Fruit fly (Drosophila melanogaster) whole organism, embryonic: Measurements from ENCODE around the gene IFT54.

Experiments
- Abd-B ChIP-seq: fragments of 200-800 bp; sonication (Bioruptor generic); optimal IDR thresholded peaks from 2 replicates; lab custom pipeline; 2018; ENCODE audit warnings: missing biosample characterization, mild to moderate bottlenecking, missing genetic modification characterization, moderate library complexity
- Aef1 ChIP-seq: fragments of 200-800 bp; sonication (Bioruptor generic); IDR thresholded peaks from 3 replicates; pipeline ENCODE4 v1.3.6; 2022; ENCODE audit warnings: missing biosample characterization, missing genetic modification characterization
- CG1024 ChIP-seq: fragments of 200-800 bp; sonication (Bioruptor generic); IDR thresholded peaks from 2 replicates; pipeline ENCODE4 v1.3.6; 2022; ENCODE audit warnings: missing biosample characterization, missing genetic modification characterization
- CG10366 ChIP-seq: fragments of 200-800 bp; sonication (Bioruptor generic); IDR thresholded peaks from 2 replicates; pipeline ENCODE4 v1.3.6; 2022; ENCODE audit warnings: missing biosample characterization, missing genetic modification characterization
- CG10543 ChIP-seq: fragments of 200-800 bp; sonication (Bioruptor generic); optimal IDR thresholded peaks from 3 replicates; lab custom pipeline; 2017; ENCODE audit warnings: missing biosample characterization, mild to moderate bottlenecking, missing genetic modification characterization, moderate library complexity
- CG11398 ChIP-seq: fragments of 200-800 bp; sonication (Bioruptor generic); optimal IDR thresholded peaks from 2 replicates; lab custom pipeline; 2016; ENCODE audit warnings: missing biosample characterization, missing genetic modification characterization
- CG12071 ChIP-seq: fragments of 200-800 bp; sonication (Bioruptor generic); optimal IDR thresholded peaks from 3 replicates; lab custom pipeline; 2018; ENCODE audit warnings: missing biosample characterization, mild to moderate bottlenecking, missing genetic modification characterization
- CG12769 ChIP-seq: fragments of 200-800 bp; sonication (Bioruptor generic); optimal IDR thresholded peaks from 2 replicates; lab custom pipeline; 2019; ENCODE audit warnings: missing biosample characterization, mild to moderate bottlenecking, missing genetic modification characterization, moderate library complexity
- CG13296 ChIP-seq: fragments of 200-800 bp; sonication (Bioruptor generic); optimal IDR thresholded peaks from 3 replicates; lab custom pipeline; 2018; ENCODE audit warnings: missing biosample characterization, mild to moderate bottlenecking, missing genetic modification characterization
- CG14441 ChIP-seq: fragments of 200-800 bp; sonication (Bioruptor generic); IDR thresholded peaks from 2 replicates; pipeline ENCODE4 v1.3.6; 2022; ENCODE audit warnings: missing biosample characterization, missing genetic modification characterization
- CG15696 ChIP-seq: fragments of 200-800 bp; sonication (Bioruptor generic); optimal IDR thresholded peaks from 2 replicates; lab custom pipeline; 2019; ENCODE audit warnings: missing biosample characterization, mild to moderate bottlenecking, missing genetic modification characterization, moderate library complexity
- CG16779 ChIP-seq: fragments of 200-800 bp; sonication (Bioruptor generic); IDR thresholded peaks from 2 replicates; pipeline ENCODE4 v1.3.6; 2022; ENCODE audit warnings: missing biosample characterization, missing genetic modification characterization
- CG16815 ChIP-seq: fragments of 200-800 bp; sonication (Bioruptor generic); optimal IDR thresholded peaks from 3 replicates; lab custom pipeline; 2017; ENCODE audit warnings: missing biosample characterization, mild to moderate bottlenecking, missing genetic modification characterization
- CG1792 ChIP-seq: fragments of 200-800 bp; sonication (Bioruptor generic); optimal IDR thresholded peaks from 2 replicates; lab custom pipeline; 2016; ENCODE audit warnings: missing biosample characterization, missing genetic modification characterization
- CG2116 ChIP-seq: fragments of 200-800 bp; sonication (Bioruptor generic); optimal IDR thresholded peaks from 3 replicates; lab custom pipeline; 2018; ENCODE audit warnings: missing biosample characterization, mild to moderate bottlenecking, missing genetic modification characterization
- CG2202 ChIP-seq: fragments of 200-800 bp; sonication (Bioruptor generic); optimal IDR thresholded peaks from 2 replicates; lab custom pipeline; 2018; ENCODE audit warnings: missing biosample characterization, mild to moderate bottlenecking, missing genetic modification characterization
- CG2889 ChIP-seq: fragments of 200-800 bp; sonication (Bioruptor generic); IDR thresholded peaks from 3 replicates; pipeline ENCODE4 v1.3.6; 2022; ENCODE audit warnings: missing biosample characterization, missing genetic modification characterization
- CG31441 ChIP-seq: fragments of 200-800 bp; sonication (Bioruptor generic); IDR thresholded peaks from 2 replicates; pipeline ENCODE4 v1.3.6; 2022; ENCODE audit warnings: missing biosample characterization, missing genetic modification characterization
- CG6813 ChIP-seq: fragments of 200-800 bp; sonication (Bioruptor generic); optimal IDR thresholded peaks from 2 replicates; lab custom pipeline; 2017; ENCODE audit warnings: missing biosample characterization, missing genetic modification characterization, mild to moderate bottlenecking, moderate library complexity, missing genetic modification reagents
- CG6854 ChIP-seq: fragments of 200-800 bp; sonication (Bioruptor generic); optimal IDR thresholded peaks from 3 replicates; lab custom pipeline; 2017; ENCODE audit warnings: missing biosample characterization, mild to moderate bottlenecking, missing genetic modification characterization
- CG8359 ChIP-seq: fragments of 200-800 bp; sonication (Bioruptor generic); optimal IDR thresholded peaks from 2 replicates; lab custom pipeline; 2017; ENCODE audit warnings: missing biosample characterization, mild to moderate bottlenecking, missing genetic modification characterization, borderline replicate concordance
- CG9876 ChIP-seq: fragments of 200-800 bp; sonication (Bioruptor generic); optimal IDR thresholded peaks from 2 replicates; lab custom pipeline; 2016; ENCODE audit warnings: missing biosample characterization, missing genetic modification characterization
- Chrac-16 ChIP-seq: fragments of 200-800 bp; sonication (Bioruptor generic); optimal IDR thresholded peaks from 3 replicates; lab custom pipeline; 2016; ENCODE audit warnings: missing biosample characterization, missing genetic modification characterization
- CrebB ChIP-seq: fragments of 200-800 bp; sonication (Bioruptor generic); optimal IDR thresholded peaks from 3 replicates; lab custom pipeline; 2018; ENCODE audit warnings: missing biosample characterization, mild to moderate bottlenecking, missing genetic modification characterization
- D19B ChIP-seq: fragments of 200-800 bp; sonication (Bioruptor generic); optimal IDR thresholded peaks from 2 replicates; lab custom pipeline; 2017; ENCODE audit warnings: missing biosample characterization, mild to moderate bottlenecking, missing genetic modification characterization
- Fer2 ChIP-seq: fragments of 200-800 bp; sonication (Bioruptor generic); optimal IDR thresholded peaks from 2 replicates; lab custom pipeline; 2018; ENCODE audit warnings: missing biosample characterization, mild to moderate bottlenecking, missing genetic modification characterization, moderate library complexity
- Gsc ChIP-seq: fragments of 200-800 bp; sonication (Bioruptor generic); IDR thresholded peaks from 2 replicates; pipeline ENCODE4 v1.3.6; 2022; ENCODE audit warnings: missing biosample characterization, missing genetic modification characterization
- Hr3 ChIP-seq: fragments of 200-800 bp; sonication (Bioruptor generic); optimal IDR thresholded peaks from 3 replicates; lab custom pipeline; 2016; ENCODE audit warnings: missing biosample characterization, missing genetic modification characterization
- MBD-R2 ChIP-seq: fragments of 200-800 bp; sonication (Bioruptor generic); IDR thresholded peaks from 2 replicates; pipeline ENCODE4 v1.3.6; 2022; ENCODE audit warnings: missing biosample characterization, missing genetic modification characterization
- Mrtf ChIP-seq: fragments of 200-800 bp; sonication (Bioruptor generic); IDR thresholded peaks from 3 replicates; pipeline ENCODE4 v1.3.6; 2022; ENCODE audit warnings: missing biosample characterization, missing genetic modification characterization
- NFAT ChIP-seq: fragments of 200-800 bp; sonication (Bioruptor generic); IDR thresholded peaks from 2 replicates; pipeline ENCODE4 v1.3.6; 2022; ENCODE audit warnings: missing biosample characterization, missing genetic modification characterization
- Opbp ChIP-seq: fragments of 200-800 bp; sonication (Bioruptor generic); IDR thresholded peaks from 3 replicates; pipeline ENCODE4 v1.3.6; 2022; ENCODE audit warnings: missing biosample characterization, missing genetic modification characterization; ENCODE audit not compliant: partially characterized antibody
- Optix ChIP-seq: fragments of 200-800 bp; sonication (Bioruptor generic); IDR thresholded peaks from 3 replicates; pipeline ENCODE4 v1.3.6; 2022; ENCODE audit warnings: missing biosample characterization, missing genetic modification characterization
- Six4 ChIP-seq: fragments of 200-800 bp; sonication (Bioruptor generic); optimal IDR thresholded peaks from 2 replicates; lab custom pipeline; 2016; ENCODE audit warnings: missing biosample characterization, missing genetic modification characterization
- amos ChIP-seq: fragments of 200-800 bp; sonication (Bioruptor generic); IDR thresholded peaks from 2 replicates; pipeline ENCODE4 v1.3.6; 2022; ENCODE audit warnings: missing biosample characterization, missing genetic modification characterization; ENCODE audit not compliant: partially characterized antibody
- ase ChIP-seq: fragments of 200-800 bp; sonication (Bioruptor generic); IDR thresholded peaks from 3 replicates; pipeline ENCODE4 v1.3.6; 2022; ENCODE audit warnings: missing biosample characterization, missing genetic modification characterization
- bcd ChIP-seq: fragments of 200-800 bp; sonication (Bioruptor generic); optimal IDR thresholded peaks from 2 replicates; lab custom pipeline; 2017; ENCODE audit warnings: missing biosample characterization, mild to moderate bottlenecking, missing genetic modification characterization
- bowl ChIP-seq: fragments of 200-800 bp; sonication (Bioruptor generic); IDR thresholded peaks from 2 replicates; pipeline ENCODE4 v1.3.6; 2022; ENCODE audit warnings: missing biosample characterization, missing genetic modification characterization
- chif ChIP-seq, 2 experiments: fragments of 200-800 bp; sonication (Bioruptor generic); optimal IDR thresholded peaks; 3 replicates each; lab custom pipeline; 2016; ENCODE audit warnings: missing biosample characterization in 2 of 2, missing genetic modification characterization in 2 of 2
- corto ChIP-seq: fragments of 200-800 bp; sonication (Bioruptor generic); optimal IDR thresholded peaks from 2 replicates; lab custom pipeline; 2016; ENCODE audit warnings: missing biosample characterization, mild to moderate bottlenecking, missing genetic modification characterization, moderate library complexity
- esg ChIP-seq: fragments of 200-800 bp; sonication (Bioruptor generic); conservative IDR thresholded peaks from 2 replicates; pipeline ENCODE4 v1.3.6; 2022; ENCODE audit warnings: missing biosample characterization, missing genetic modification characterization
- inv ChIP-seq: fragments of 200-800 bp; sonication (Bioruptor generic); IDR thresholded peaks from 2 replicates; pipeline ENCODE4 v1.3.6; 2022; ENCODE audit warnings: missing biosample characterization, missing genetic modification characterization; ENCODE audit not compliant: partially characterized antibody
- odd ChIP-seq: fragments of 200-800 bp; sonication (Bioruptor generic); optimal IDR thresholded peaks from 2 replicates; lab custom pipeline; 2017; ENCODE audit warnings: missing biosample characterization, mild to moderate bottlenecking, missing genetic modification characterization
- pb ChIP-seq: fragments of 200-800 bp; sonication (Bioruptor generic); optimal IDR thresholded peaks from 3 replicates; lab custom pipeline; 2016; ENCODE audit warnings: missing biosample characterization, missing genetic modification characterization
- pho ChIP-seq: fragments of 200-800 bp; sonication (Bioruptor generic); optimal IDR thresholded peaks from 2 replicates; lab custom pipeline; 2016; ENCODE audit warnings: missing biosample characterization, missing genetic modification characterization
- so ChIP-seq: fragments of 200-800 bp; sonication (Bioruptor generic); IDR thresholded peaks from 3 replicates; pipeline ENCODE4 v1.3.6; 2022; ENCODE audit warnings: missing biosample characterization, missing genetic modification characterization
- trh ChIP-seq: fragments of 200-800 bp; sonication (Bioruptor generic); optimal IDR thresholded peaks from 2 replicates; lab custom pipeline; 2016; ENCODE audit warnings: missing biosample characterization, missing genetic modification characterization
- ttk ChIP-seq: fragments of 200-800 bp; sonication (Bioruptor generic); IDR thresholded peaks from 2 replicates; pipeline ENCODE4 v2.1.2; 2022; ENCODE audit warnings: missing biosample characterization, missing genetic modification characterization
- vnd ChIP-seq: fragments of 200-800 bp; sonication (Bioruptor generic); IDR thresholded peaks from 3 replicates; pipeline ENCODE4 v1.3.6; 2022; ENCODE audit warnings: missing biosample characterization, missing genetic modification characterization; ENCODE audit not compliant: partially characterized antibody
- yki ChIP-seq: fragments of >200 bp; optimal IDR thresholded peaks from 3 replicates; lab custom pipeline; 2018
- zfh1 ChIP-seq: fragments of 200-800 bp; sonication (Bioruptor generic); IDR thresholded peaks from 3 replicates; pipeline ENCODE4 v1.3.6; 2022; ENCODE audit warnings: missing biosample characterization, missing genetic modification characterization

Gene IFT54

dm6 chr3R:14278523-14279303 lies 23.5 kb upstream of the IFT54 start (continued):
- TF ChIP-seq D19B (GFP tag; lab: Kevin White, UChicago) (no peak), CG1024 (no peak), amos (GFP tag; lab: Robert Waterston, UW) (no peak), Fer2 (tag; lab: Kevin White, UChicago) (no peak), Gsc (no peak), inv (GFP tag; lab: Robert Waterston, UW) (no peak), Six4 (no peak), esg (GFP tag; lab: Robert Waterston, UW) (no peak), CG2889 (no peak), CG10543 (GFP tag; lab: Kevin White, UChicago) (no peak), corto (GFP tag; lab: Kevin White, UChicago) (peak; percentile 8), Hr3 (GFP tag; lab: Kevin White, UChicago) (no peak), CG1792 (GFP tag; lab: Kevin White, UChicago) (no peak), yki (lab: Kevin White, UChicago) (peak; percentile 86), CrebB (no peak), Abd-B (GFP tag; lab: Kevin White, UChicago) (no peak), CG2202 (tag; lab: Kevin White, UChicago) (no peak), pho (GFP tag; lab: Kevin White, UChicago) (no peak), MBD-R2 (no peak), odd (GFP tag; lab: Kevin White, UChicago) (no peak), CG11398 (no peak), so (GFP tag; lab: Robert Waterston, UW) (no peak), pb (GFP tag; lab: Kevin White, UChicago) (no peak), CG8359 (no peak), CG31441 (GFP tag; lab: Robert Waterston, UW) (no peak), CG13296 (no peak), CG6813 (no peak), bcd (GFP tag; lab: Kevin White, UChicago) (no peak), CG12071 (GFP tag; lab: Kevin White, UChicago) (no peak), Aef1 (GFP tag; lab: Robert Waterston, UW) (no peak), CG12769 (no peak), Optix (GFP tag; lab: Robert Waterston, UW) (no peak), CG16815 (no peak), CG2116 (GFP tag; lab: Kevin White, UChicago) (no peak), trh (GFP tag; lab: Kevin White, UChicago) (no peak), vnd (GFP tag; lab: Robert Waterston, UW) (no peak), Chrac-16 (GFP tag; lab: Kevin White, UChicago) (no peak), CG9876 (GFP tag; lab: Kevin White, UChicago) (no peak), ttk (GFP tag; lab: Robert Waterston, UW) (no peak), ase (no peak), zfh1 (GFP tag; lab: Robert Waterston, UW) (no peak), Mrtf (GFP tag; lab: Robert Waterston, UW) (no peak), CG10366 (GFP tag; lab: Robert Waterston, UW) (no peak; the same call in 1 of the 2 replicates), chif (GFP tag; optimal IDR thresholded peaks at IDR 0.05; lab: Kevin White, UChicago) (no peak), CG6854 (GFP tag; lab: Kevin White, UChicago) (no peak), CG14441 (GFP tag; lab: Robert Waterston, UW) (no peak), CG15696 (no peak), bowl (GFP tag; lab: Robert Waterston, UW) (no peak), CG16779 (no peak), Opbp (GFP tag; lab: Robert Waterston, UW) (no peak), NFAT (GFP tag; lab: Robert Waterston, UW) (no peak)
